4 worm cellular contexts compared by ENCODE assay signal in the genomic region with DNA sequence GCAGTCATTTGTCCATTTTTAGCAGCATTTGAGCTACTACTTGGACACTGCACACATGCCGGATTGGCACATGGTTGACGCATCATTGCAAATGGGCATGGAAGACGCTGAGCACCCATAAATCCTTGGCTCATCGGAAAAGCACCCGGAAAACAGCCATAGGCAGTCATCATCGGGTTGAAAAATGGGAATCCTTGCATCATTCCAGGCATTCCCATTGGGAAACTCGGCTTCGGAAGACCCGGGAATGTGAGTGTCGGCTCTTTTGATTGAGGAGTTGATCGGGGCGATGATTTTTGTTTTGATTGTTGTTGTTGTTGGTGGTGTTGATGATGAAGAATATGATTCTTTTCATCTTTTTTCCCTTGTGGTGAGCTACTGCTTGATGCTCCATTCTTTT.
TF ChIP-seq lines count a peak whose summit lies in the region.

No protein-coding gene starts in this region.

TF ChIP-seq in whole organism, L1 larva, 84 proteins besides CTCF, POLR2A, EP300 and RAD21:
- no peak for TF ChIP-seq fkh-4 (tag; optimal IDR thresholded peaks at IDR 0.05; lab: Kevin White, UChicago; ENCODE audit: borderline replicate concordance)
- no peak for TF ChIP-seq nhr-20 (tag; optimal IDR thresholded peaks at IDR 0.05; lab: Kevin White, UChicago)
- TF ChIP-seq lin-14 (GFP tag; optimal IDR thresholded peaks at IDR 0.05; lab: Kevin White, UChicago), result peak; percentile 2
- peak; percentile 53; the same call in 1 of the 2 replicates for TF ChIP-seq mab-9 (GFP tag; IDR thresholded peaks at IDR 0.05; lab: Robert Waterston, UW)
- no peak for TF ChIP-seq hlh-17 (GFP tag; optimal IDR thresholded peaks at IDR 0.05; lab: Kevin White, UChicago; ENCODE audit: borderline replicate concordance)
- no peak for TF ChIP-seq ztf-4 (tag; optimal IDR thresholded peaks at IDR 0.05; lab: Kevin White, UChicago)
- no peak for TF ChIP-seq snu-23 (GFP tag; optimal IDR thresholded peaks at IDR 0.05; lab: Kevin White, UChicago)
- no peak for TF ChIP-seq elt-2 (tag; optimal IDR thresholded peaks at IDR 0.05; lab: Kevin White, UChicago)
- TF ChIP-seq unc-62 (GFP tag; optimal IDR thresholded peaks at IDR 0.05; lab: Kevin White, UChicago), result no peak

TF ChIP-seq in whole organism, L2 larva, 48 proteins besides CTCF, POLR2A, EP300 and RAD21 (continues in another document):
- TF ChIP-seq ztf-11 (tag; optimal IDR thresholded peaks at IDR 0.05; lab: Kevin White, UChicago) (no peak), sma-3 (GFP tag; optimal IDR thresholded peaks at IDR 0.05; lab: Kevin White, UChicago) (no peak), ceh-82 (tag; optimal IDR thresholded peaks at IDR 0.05; lab: Kevin White, UChicago) (no peak), Y55F3AM.14 (GFP tag; optimal IDR thresholded peaks at IDR 0.05; lab: Kevin White, UChicago) (peak; percentile 29), C34F6.9 (tag; optimal IDR thresholded peaks at IDR 0.05; lab: Kevin White, UChicago) (no peak), nhr-10 (tag; optimal IDR thresholded peaks at IDR 0.05; lab: Kevin White, UChicago) (no peak), unc-39 (tag; optimal IDR thresholded peaks at IDR 0.05; lab: Kevin White, UChicago) (no peak), egl-27 (tag; optimal IDR thresholded peaks at IDR 0.05; lab: Kevin White, UChicago) (no peak), alr-1 (tag; optimal IDR thresholded peaks at IDR 0.05; lab: Kevin White, UChicago) (no peak), nhr-23 (tag; optimal IDR thresholded peaks at IDR 0.05; lab: Kevin White, UChicago) (no peak), F13H6.1 (tag; optimal IDR thresholded peaks at IDR 0.05; lab: Kevin White, UChicago) (no peak), elt-1 (tag; optimal IDR thresholded peaks at IDR 0.05; lab: Kevin White, UChicago) (no peak), unc-62 (GFP tag; optimal IDR thresholded peaks at IDR 0.05; lab: Kevin White, UChicago) (peak; percentile 2), mab-5 (tag; optimal IDR thresholded peaks at IDR 0.05; lab: Kevin White, UChicago) (peak; percentile 57), nhr-129 (tag; optimal IDR thresholded peaks at IDR 0.05; lab: Kevin White, UChicago) (peak; percentile 20), blmp-1 (tag; optimal IDR thresholded peaks at IDR 0.05; lab: Kevin White, UChicago; ENCODE audit: insufficient read depth) (no peak), ztf-4 (tag; optimal IDR thresholded peaks at IDR 0.05; lab: Kevin White, UChicago) (no peak), sem-4 (tag; optimal IDR thresholded peaks at IDR 0.05; lab: Kevin White, UChicago) (no peak), snpc-4 (tag; optimal IDR thresholded peaks at IDR 0.05; lab: Kevin White, UChicago) (no peak), nhr-25 (tag; optimal IDR thresholded peaks at IDR 0.05; lab: Kevin White, UChicago) (no peak), ceh-16 (tag; optimal IDR thresholded peaks at IDR 0.05; lab: Kevin White, UChicago) (no peak), gmeb-1 (tag; optimal IDR thresholded peaks at IDR 0.05; lab: Kevin White, UChicago) (no peak), nhr-6 (tag; optimal IDR thresholded peaks at IDR 0.05; lab: Kevin White, UChicago) (no peak), peb-1 (tag; optimal IDR thresholded peaks at IDR 0.05; lab: Kevin White, UChicago) (no peak), ztf-1 (GFP tag; conservative IDR thresholded peaks at IDR 0.05; lab: Robert Waterston, UW) (no peak), lin-13 (GFP tag; optimal IDR thresholded peaks at IDR 0.05; lab: Kevin White, UChicago) (no peak), skn-1 (tag; optimal IDR thresholded peaks at IDR 0.05; lab: Kevin White, UChicago) (no peak), nhr-21 (tag; optimal IDR thresholded peaks at IDR 0.05; lab: Kevin White, UChicago) (no peak)

TF ChIP-seq in whole organism, L3 larva, 47 proteins besides CTCF, POLR2A, EP300 and RAD21:
- TF ChIP-seq ama-1 (optimal IDR thresholded peaks at IDR 0.05; lab: Kevin White, UChicago), result peak; percentile 65
- no peak for TF ChIP-seq fos-1 (tag; optimal IDR thresholded peaks at IDR 0.05; lab: Kevin White, UChicago)
TF ChIP-seq in whole organism, L3 larva: peak in this region for 1.

TF ChIP-seq in whole organism, L4 larva, 104 proteins besides CTCF, POLR2A, EP300 and RAD21:
- TF ChIP-seq F26F4.8 (GFP tag; conservative IDR thresholded peaks at IDR 0.05; lab: Robert Waterston, UW), result no peak
- no peak for TF ChIP-seq ctbp-1 (GFP tag; IDR thresholded peaks at IDR 0.05; lab: Robert Waterston, UW)
- TF ChIP-seq R02D3.7 (tag; optimal IDR thresholded peaks at IDR 0.05; lab: Kevin White, UChicago), result no peak
- no peak for TF ChIP-seq spr-3 (GFP tag; optimal IDR thresholded peaks at IDR 0.05; lab: Kevin White, UChicago)
- TF ChIP-seq ama-1 (optimal IDR thresholded peaks at IDR 0.05; lab: Kevin White, UChicago), result peak; percentile 11
- no peak for TF ChIP-seq nhr-77 (tag; optimal IDR thresholded peaks at IDR 0.05; lab: Kevin White, UChicago)
- TF ChIP-seq ceh-20 (GFP tag; IDR thresholded peaks at IDR 0.05; lab: Robert Waterston, UW), result peak; percentile 11; the same call in 1 of the 2 replicates
- TF ChIP-seq nhr-11 (tag; optimal IDR thresholded peaks at IDR 0.05; lab: Kevin White, UChicago), result no peak
- TF ChIP-seq nhr-6 (tag; optimal IDR thresholded peaks at IDR 0.05; lab: Kevin White, UChicago), result no peak
- no peak for TF ChIP-seq hmg-1.1 (GFP tag; IDR thresholded peaks at IDR 0.05; lab: Robert Waterston, UW)
- no peak for TF ChIP-seq Y75B8A.6 (GFP tag; IDR thresholded peaks at IDR 0.05; lab: Robert Waterston, UW)
- TF ChIP-seq mxl-3 (GFP tag; optimal IDR thresholded peaks at IDR 0.05; lab: Kevin White, UChicago), result no peak
- no peak for TF ChIP-seq ces-1 (GFP tag; optimal IDR thresholded peaks at IDR 0.05; lab: Kevin White, UChicago)
- TF ChIP-seq rbr-2 (tag; optimal IDR thresholded peaks at IDR 0.05; lab: Kevin White, UChicago), result no peak
- TF ChIP-seq mep-1 (tag; optimal IDR thresholded peaks at IDR 0.05; lab: Kevin White, UChicago), result no peak
- TF ChIP-seq nhr-76 (tag; optimal IDR thresholded peaks at IDR 0.05; lab: Kevin White, UChicago), result no peak
- peak; percentile 51 for TF ChIP-seq aha-1 (tag; lab: Kevin White, UChicago)
- peak; percentile 7 for TF ChIP-seq hlh-11 (tag; optimal IDR thresholded peaks at IDR 0.05; lab: Kevin White, UChicago)
- peak in 1 of 2 experiments; percentile 96 for TF ChIP-seq unc-62 (GFP tag; optimal IDR thresholded peaks at IDR 0.05 in 1 of 2; lab: Kevin White, UChicago)
- TF ChIP-seq unc-62 (tag; optimal IDR thresholded peaks at IDR 0.05; lab: Kevin White, UChicago), result no peak
